Worm (Caenorhabditis elegans): ENCODE results near the gene fbxa-48.

fbxa-48 gene

ce11 chrIII:2272075-2272474 is at the start of gene fbxa-48:
TSS of gene fbxa-48 (minus strand) at chrIII:2272175.
- no peak for TF ChIP-seq unc-62 (GFP tag; optimal IDR thresholded peaks at IDR 0.05)

ce11 chrIII:2316439-2316838 is 44.5 kb upstream of the fbxa-48 start:
- TF ChIP-seq unc-62 (GFP tag; optimal IDR thresholded peaks at IDR 0.05) = no peak

DNA sequence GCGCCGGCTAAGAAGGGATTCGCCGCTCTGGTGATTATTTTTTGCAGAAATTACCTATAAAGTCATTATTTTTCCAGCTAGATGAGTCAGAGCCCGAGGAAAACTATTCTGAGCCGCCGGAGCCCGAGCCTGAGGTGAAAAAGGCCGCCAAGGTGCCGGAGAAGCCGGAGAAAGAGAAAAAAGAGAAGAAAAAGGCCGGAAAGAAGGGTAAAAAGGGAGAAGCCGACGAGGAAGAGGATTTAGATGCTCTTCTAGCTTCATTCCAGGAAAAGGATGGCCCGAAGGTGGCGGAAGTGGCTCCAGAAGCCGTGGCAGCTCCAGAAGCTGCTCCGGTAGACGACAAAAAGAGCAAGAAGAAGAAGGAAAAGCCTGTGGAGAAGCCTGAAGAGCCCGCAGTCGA is 42.7 kb upstream of the fbxa-48 start:
- no peak for TF ChIP-seq unc-62 (GFP tag; optimal IDR thresholded peaks at IDR 0.05)

DNA sequence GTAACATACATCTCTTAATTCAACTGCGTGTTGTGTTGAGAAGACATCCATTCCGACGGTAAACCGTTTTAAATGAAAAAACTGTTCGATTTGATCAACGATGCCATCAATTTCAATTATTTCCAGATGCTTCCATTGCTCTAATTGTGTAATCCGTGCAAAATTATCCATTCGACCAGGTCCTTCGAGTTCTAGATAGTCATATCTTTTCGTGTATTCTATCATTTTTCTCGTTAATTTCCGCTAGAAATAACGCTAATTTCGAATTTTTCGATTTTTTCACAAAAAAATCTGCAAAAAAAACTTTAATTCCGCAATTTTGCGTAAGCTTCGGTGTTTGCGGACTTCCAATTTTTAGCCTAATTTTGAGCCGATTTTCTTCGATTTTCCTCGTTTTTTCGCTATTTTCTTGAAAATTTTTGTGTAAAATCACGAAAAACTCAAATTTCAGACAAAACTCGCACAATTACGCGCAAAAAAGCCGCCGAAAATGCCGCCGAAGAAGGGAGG is 42.1 kb upstream of the fbxa-48 start, which contains the start of the genes fbxa-66 and iffb-1:
Gene fbxa-66, minus strand, starts transcription at position 51 of the 510 bp plus-strand sequence.
Gene iffb-1, plus strand, starts transcription at position 452 of the 510 bp plus-strand sequence.
- no peak for TF ChIP-seq unc-62 (GFP tag; optimal IDR thresholded peaks at IDR 0.05)

ce11 chrIII:2310996-2311395 is 39.0 kb upstream of the fbxa-48 start:
- no peak for TF ChIP-seq unc-62 (GFP tag; optimal IDR thresholded peaks at IDR 0.05)

DNA sequence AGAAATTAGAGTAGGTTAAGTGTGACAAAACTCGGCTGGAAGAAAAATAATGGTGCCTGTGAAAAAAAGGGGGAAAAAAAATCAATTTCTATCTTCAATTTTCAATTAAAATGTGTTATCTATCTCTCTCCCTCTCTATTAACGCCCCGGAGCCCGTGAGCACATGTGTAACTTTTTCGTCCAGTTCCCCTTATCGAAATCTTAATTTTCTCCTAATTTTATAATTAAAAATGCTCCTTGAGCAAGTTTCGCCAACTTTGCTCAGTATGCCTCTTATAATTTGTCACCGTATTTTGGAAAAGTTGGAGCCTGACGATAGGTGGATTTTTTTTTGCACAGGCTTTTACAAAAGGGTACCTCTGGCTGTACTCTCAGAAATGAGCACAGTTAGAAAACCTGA is 36.1 kb upstream of the fbxa-48 start, which contains the start of the genes fbxa-1 and Y54F10BM.20:
Gene fbxa-1, minus strand, starts transcription at position 101 of the 400 bp plus-strand sequence.
Gene Y54F10BM.20, plus strand, starts transcription at position 231 of the 400 bp plus-strand sequence.
- no peak for TF ChIP-seq unc-62 (GFP tag; optimal IDR thresholded peaks at IDR 0.05)

- no peak for TF ChIP-seq unc-62 (GFP tag; optimal IDR thresholded peaks at IDR 0.05)
These were observed 32.9 kb upstream of the fbxa-48 start, which contains the start of gene Y54F10BM.9 for ce11 chrIII:2304867-2305266. TSS of gene Y54F10BM.9 (minus strand) at chrIII:2304927.

DNA sequence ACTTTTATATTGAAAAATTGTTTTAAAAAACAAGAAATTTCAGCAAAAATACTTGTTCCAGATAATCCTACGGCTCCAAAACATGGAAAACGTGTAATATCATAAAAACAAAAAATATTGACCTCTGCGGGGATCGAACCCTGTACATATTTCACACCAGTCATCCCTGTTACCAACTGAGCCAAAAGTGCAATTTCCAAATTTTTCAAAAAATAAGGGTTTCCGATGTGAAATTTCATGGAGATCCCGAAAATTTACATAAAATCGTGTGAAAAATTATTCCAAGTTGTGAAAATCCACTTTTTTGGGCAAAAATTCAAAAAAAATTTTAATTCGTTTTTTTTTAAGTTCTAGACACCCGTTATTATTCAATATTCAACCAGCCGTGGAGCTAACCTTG is 32.2 kb upstream of the fbxa-48 start:
- no peak for TF ChIP-seq unc-62 (GFP tag; optimal IDR thresholded peaks at IDR 0.05)

DNA sequence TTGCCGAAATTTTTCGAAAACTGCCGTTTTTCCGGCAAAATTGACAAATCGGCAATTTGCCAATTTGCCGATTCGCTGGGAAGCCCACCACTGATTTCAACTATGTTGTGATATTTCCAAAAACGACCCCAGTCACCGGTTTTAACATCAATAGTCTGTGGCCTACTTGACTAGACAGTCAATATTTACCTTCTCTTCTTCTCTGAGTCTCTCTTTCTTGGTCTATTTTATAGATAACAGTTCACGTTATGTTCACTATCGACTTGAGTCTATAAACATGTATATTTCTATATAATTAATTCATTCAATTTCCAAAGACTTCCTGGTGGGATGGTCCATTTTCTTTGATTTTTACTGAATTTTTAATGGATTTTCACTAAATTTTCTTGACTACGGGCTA is 22.8 kb upstream of the fbxa-48 start:
- TF ChIP-seq unc-62 (GFP tag; optimal IDR thresholded peaks at IDR 0.05) = no peak

DNA sequence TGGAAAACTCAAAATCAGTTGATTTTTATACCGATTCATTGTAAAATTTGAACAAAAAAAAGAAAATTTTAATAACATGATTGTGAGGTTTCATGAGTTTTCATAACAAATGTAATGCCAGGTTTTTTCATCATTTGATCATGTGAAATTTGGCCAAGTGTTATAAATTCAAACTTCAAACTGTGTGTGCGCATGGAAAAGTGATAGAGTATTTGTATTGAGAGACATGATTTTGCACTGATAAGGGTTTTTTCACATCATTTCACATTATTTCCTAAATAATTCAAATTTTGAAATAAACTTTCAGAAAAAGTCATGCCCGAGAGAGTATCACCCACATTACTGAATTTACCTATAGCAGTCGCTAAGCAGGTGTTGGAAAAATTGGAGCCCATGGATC is 19.2 kb upstream of the fbxa-48 start, which contains the start of gene fbxa-219:
Gene fbxa-219, plus strand, starts transcription at position 277 of the 400 bp plus-strand sequence.
- TF ChIP-seq unc-62 (GFP tag; optimal IDR thresholded peaks at IDR 0.05) = no peak

DNA sequence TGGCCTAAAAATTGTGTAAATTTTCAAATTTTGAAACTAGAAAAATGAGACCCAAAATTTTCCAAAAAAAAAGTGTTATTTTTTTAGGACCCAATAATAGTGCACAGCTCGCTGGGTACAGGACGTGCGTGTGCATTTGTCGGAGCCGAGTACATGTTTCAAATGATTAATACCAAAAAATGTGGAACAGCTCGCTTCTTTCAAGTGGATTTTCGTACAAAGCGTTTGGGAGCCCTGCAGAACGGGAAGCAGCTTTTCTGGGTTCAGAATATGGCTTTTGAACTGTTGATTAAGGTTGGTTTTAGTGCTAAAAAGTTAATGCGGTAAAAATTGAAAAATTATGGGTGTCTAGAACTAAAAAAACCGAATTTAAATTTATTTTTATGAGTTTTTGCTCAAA is 16.3 kb upstream of the fbxa-48 start:
- TF ChIP-seq unc-62 (GFP tag; optimal IDR thresholded peaks at IDR 0.05) = no peak

ce11 chrIII:2283341-2283847 is 11.4 kb upstream of the fbxa-48 start:
- no peak for TF ChIP-seq unc-62 (GFP tag; optimal IDR thresholded peaks at IDR 0.05)

DNA sequence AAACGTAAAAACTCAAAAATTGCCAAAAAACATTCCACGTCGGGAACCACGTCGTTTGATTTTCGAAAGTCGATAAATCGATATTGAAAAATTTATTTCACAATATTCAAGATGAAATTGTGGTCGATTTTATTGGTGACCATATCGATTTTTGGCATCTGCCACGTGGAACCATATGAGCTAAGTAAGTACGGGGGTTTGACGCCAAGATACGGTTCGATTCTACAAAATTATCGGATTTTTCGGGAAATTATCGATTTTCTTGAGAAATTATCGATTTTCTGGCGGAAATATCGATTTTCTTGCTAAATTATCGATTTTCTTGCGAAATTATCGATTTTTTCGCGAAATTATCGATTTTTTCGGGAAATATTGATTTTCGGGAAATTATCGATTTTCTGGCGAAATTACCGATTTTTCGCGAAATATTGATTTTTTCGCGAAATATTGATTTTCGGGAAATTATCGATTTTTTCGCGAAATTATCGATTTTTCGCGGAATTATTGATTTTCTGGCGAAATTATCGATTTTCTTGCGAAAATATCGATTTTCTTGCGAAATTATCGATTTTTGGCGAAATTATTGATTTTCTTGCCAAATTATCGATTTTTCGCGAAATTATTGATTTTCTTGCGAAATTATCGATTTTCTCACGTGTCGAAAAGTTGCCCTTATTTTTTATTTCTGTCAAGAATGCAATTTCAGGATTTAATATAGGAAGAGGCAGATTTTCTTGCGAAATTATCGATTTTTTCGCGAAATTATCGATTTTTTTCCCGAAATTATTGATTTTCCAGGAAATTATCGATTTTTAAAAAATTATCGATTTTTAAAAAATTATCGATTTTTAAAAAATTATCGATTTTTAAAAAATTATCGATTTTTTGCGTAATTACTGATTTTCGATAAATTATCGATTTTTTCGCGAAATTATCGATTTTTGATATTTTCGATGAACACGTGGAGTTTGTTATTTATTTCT is 10.3 kb upstream of the fbxa-48 start, which contains the start of gene Y54F10BM.3:
Gene Y54F10BM.3, plus strand, starts transcription at position 51 of the 983 bp plus-strand sequence.
- TF ChIP-seq unc-62 (GFP tag; optimal IDR thresholded peaks at IDR 0.05) = no peak

- no peak for TF ChIP-seq unc-62 (GFP tag; optimal IDR thresholded peaks at IDR 0.05)
These were observed 8.6 kb upstream of the fbxa-48 start, which contains the start of gene Y54F10BM.22 for ce11 chrIII:2280569-2280968. TSS of gene Y54F10BM.22 (plus strand) at chrIII:2280899.

DNA sequence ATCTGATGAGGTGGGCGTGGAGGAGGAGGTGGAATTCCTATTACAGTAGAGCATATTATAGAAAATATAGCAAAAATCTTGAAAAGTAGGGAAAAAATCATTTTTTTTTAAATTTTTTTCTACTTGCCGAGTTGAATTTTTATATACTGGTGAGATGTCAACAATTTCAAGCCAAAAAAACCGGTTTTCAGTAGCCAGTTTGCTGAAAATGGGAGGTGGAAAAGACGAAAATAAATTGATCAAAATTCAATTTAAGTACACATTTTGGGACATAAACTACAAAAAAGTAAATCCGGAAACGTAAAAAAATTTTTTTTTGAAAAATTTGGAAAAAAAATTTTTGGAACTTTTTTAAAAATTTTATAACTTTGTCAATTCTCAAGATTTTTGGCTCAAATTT is 7.5 kb upstream of the fbxa-48 start, which contains the start of gene Y54F10BM.23:
Gene Y54F10BM.23, minus strand, starts transcription at position 101 of the 400 bp plus-strand sequence.
- TF ChIP-seq unc-62 (GFP tag; optimal IDR thresholded peaks at IDR 0.05) = no peak

- TF ChIP-seq unc-62 (GFP tag; optimal IDR thresholded peaks at IDR 0.05) = no peak
These were observed 4.9 kb upstream of the fbxa-48 start, which contains the start of gene Y54F10BM.21 for ce11 chrIII:2276842-2277241. TSS of gene Y54F10BM.21 (plus strand) at chrIII:2277142.

Data from whole organism, dauer.